Fruit fly (Drosophila melanogaster) whole organism, wandering third instar larva: Measurements from ENCODE around the gene CG42305.
A peak's percentile ranks its signal among the peaks of the same experiment; 100 is the strongest.

Source experiments
- Abd-B ChIP-seq: fragments of >200 bp; optimal IDR thresholded peaks from 2 replicates; lab custom pipeline; 2017; ENCODE audit warnings: missing biosample characterization, missing genetic modification characterization
- CG32264 ChIP-seq: fragments of 200-800 bp; sonication (Bioruptor generic); optimal IDR thresholded peaks from 2 replicates; lab custom pipeline; 2016; ENCODE audit warnings: missing biosample characterization, missing genetic modification characterization
- CG9705 ChIP-seq: fragments of 200-800 bp; sonication (Bioruptor generic); optimal IDR thresholded peaks from 2 replicates; lab custom pipeline; 2018; ENCODE audit warnings: missing biosample characterization, mild to moderate bottlenecking, missing genetic modification characterization
- CrebA ChIP-seq: fragments of 200-800 bp; sonication (Bioruptor generic); optimal IDR thresholded peaks from 2 replicates; lab custom pipeline; 2016; ENCODE audit warnings: missing biosample characterization, mild to moderate bottlenecking, missing genetic modification characterization, borderline replicate concordance
- Dfd ChIP-seq: fragments of >200 bp; optimal IDR thresholded peaks from 2 replicates; lab custom pipeline; 2017; ENCODE audit warnings: missing biosample characterization, missing genetic modification characterization
- Dif ChIP-seq: fragments of 200-275, 200-300 bp; sonication (Bioruptor generic); optimal IDR thresholded peaks from 2 replicates; lab custom pipeline; 2018; ENCODE audit warnings: missing biosample characterization, missing genetic modification characterization; ENCODE audit not compliant: partially characterized antibody
- GATAd ChIP-seq: sonication (Bioruptor generic); optimal IDR thresholded peaks from 2 replicates; lab custom pipeline; 2016; ENCODE audit warnings: missing biosample characterization, missing genetic modification characterization
- HLH106 ChIP-seq: fragments of 200-800 bp; optimal IDR thresholded peaks from 3 replicates; lab custom pipeline; 2019; ENCODE audit warnings: missing biosample characterization, mild to moderate bottlenecking, missing genetic modification characterization, moderate library complexity
- Hnf4 ChIP-seq: fragments of 200-800 bp; sonication (Bioruptor generic); optimal IDR thresholded peaks from 2 replicates; lab custom pipeline; 2016; ENCODE audit warnings: missing biosample characterization, mild to moderate bottlenecking, missing genetic modification characterization
- Hr78 ChIP-seq: fragments of >200 bp; optimal IDR thresholded peaks from 2 replicates; lab custom pipeline; 2017; ENCODE audit warnings: missing biosample characterization, missing genetic modification characterization
- Hr83 ChIP-seq: fragments of 200-300 bp; sonication (Bioruptor generic); optimal IDR thresholded peaks from 2 replicates; lab custom pipeline; 2016; ENCODE audit warnings: missing biosample characterization, mild to moderate bottlenecking, missing genetic modification characterization, moderate library complexity; ENCODE audit not compliant: poor library complexity, severe bottlenecking
- Jra ChIP-seq: sonication (Bioruptor generic); optimal IDR thresholded peaks from 2 replicates; lab custom pipeline; 2016; ENCODE audit warnings: missing biosample characterization, missing genetic modification characterization
- Mio ChIP-seq: sonication (Bioruptor generic); optimal IDR thresholded peaks from 2 replicates; lab custom pipeline; 2016; ENCODE audit warnings: missing biosample characterization, missing genetic modification characterization
- Myc ChIP-seq: fragments of >200 bp; optimal IDR thresholded peaks from 2 replicates; lab custom pipeline; 2017
- N ChIP-seq: fragments of >200 bp; optimal IDR thresholded peaks from 2 replicates; lab custom pipeline; 2018; ENCODE audit warnings: missing biosample characterization, missing external identifiers, missing genetic modification characterization
- OdsH ChIP-seq: fragments of 200-800 bp; sonication (Bioruptor generic); optimal IDR thresholded peaks from 2 replicates; lab custom pipeline; 2016; ENCODE audit warnings: missing biosample characterization, mild to moderate bottlenecking, missing genetic modification characterization
- Rel ChIP-seq, 2 experiments: fragments of 200-800 bp; sonication (Bioruptor generic) in 1 of 2; optimal IDR thresholded peaks; 2 replicates in 1 of 2; 3 replicates in 1 of 2; lab custom pipeline; 2016 to 2019; ENCODE audit warnings: mild to moderate bottlenecking in 2 of 2, missing biosample characterization in 2 of 2, missing genetic modification characterization in 2 of 2, moderate library complexity in 1 of 2
- Sp1 ChIP-seq: fragments of 200-800 bp; sonication (Bioruptor generic); optimal IDR thresholded peaks from 3 replicates; lab custom pipeline; 2019; ENCODE audit warnings: missing biosample characterization, mild to moderate bottlenecking, missing genetic modification characterization, moderate library complexity
- Vsx2 ChIP-seq: fragments of 200-300, 225-300 bp; sonication (Bioruptor generic); optimal IDR thresholded peaks from 2 replicates; lab custom pipeline; 2018; ENCODE audit warnings: missing biosample characterization, missing genetic modification characterization; ENCODE audit not compliant: partially characterized antibody
- br ChIP-seq: fragments of 200-800 bp; sonication (Bioruptor generic); optimal IDR thresholded peaks from 2 replicates; lab custom pipeline; 2016; ENCODE audit warnings: missing biosample characterization, missing genetic modification characterization
- brk ChIP-seq: fragments of 200-800 bp; sonication (Bioruptor generic); optimal IDR thresholded peaks from 2 replicates; lab custom pipeline; 2016; ENCODE audit warnings: missing biosample characterization, mild to moderate bottlenecking, missing genetic modification characterization
- dl ChIP-seq, 2 experiments: fragments of 175-275, 200-275 bp in 1 of 2; fragments of 200-275 bp in 1 of 2; sonication (Bioruptor generic); optimal IDR thresholded peaks; lab custom pipeline; 2018; ENCODE audit warnings: mild to moderate bottlenecking in 2 of 2, missing biosample characterization in 2 of 2, missing genetic modification characterization in 2 of 2, moderate library complexity in 2 of 2; ENCODE audit not compliant: partially characterized antibody in 2 of 2, insufficient read depth in 1 of 2
- dmrt93B ChIP-seq: fragments of 200-800 bp; sonication (Bioruptor generic); optimal IDR thresholded peaks from 2 replicates; lab custom pipeline; 2018; ENCODE audit warnings: missing biosample characterization, mild to moderate bottlenecking, missing genetic modification characterization
- dsf ChIP-seq: sonication (Bioruptor generic); optimal IDR thresholded peaks from 2 replicates; lab custom pipeline; 2016; ENCODE audit warnings: missing biosample characterization, missing genetic modification characterization, borderline replicate concordance
- ey ChIP-seq: fragments of 200-800 bp; sonication (Bioruptor generic); optimal IDR thresholded peaks from 2 replicates; lab custom pipeline; 2016; ENCODE audit warnings: missing biosample characterization, missing genetic modification characterization
- foxo ChIP-seq, 2 experiments: fragments of 200-800 bp; sonication (Bioruptor generic); optimal IDR thresholded peaks; 2 replicates in 1 of 2; 3 replicates in 1 of 2; lab custom pipeline; 2016 to 2017; ENCODE audit warnings: missing biosample characterization in 2 of 2, missing genetic modification characterization in 2 of 2
- fru ChIP-seq: fragments of 200-800 bp; sonication (Bioruptor generic); optimal IDR thresholded peaks from 3 replicates; lab custom pipeline; 2016; ENCODE audit warnings: missing biosample characterization, mild to moderate bottlenecking, missing genetic modification characterization
- h ChIP-seq: fragments of 200-800 bp; sonication (Bioruptor generic); optimal IDR thresholded peaks from 3 replicates; lab custom pipeline; 2016; ENCODE audit warnings: missing biosample characterization, mild to moderate bottlenecking, missing genetic modification characterization
- jim ChIP-seq: fragments of 175-275, 200-325 bp; sonication (Bioruptor generic); optimal IDR thresholded peaks from 2 replicates; lab custom pipeline; 2016; ENCODE audit warnings: missing biosample characterization, mild to moderate bottlenecking, missing genetic modification characterization
- lola ChIP-seq: fragments of >200 bp; optimal IDR thresholded peaks from 2 replicates; lab custom pipeline; 2017; ENCODE audit warnings: missing biosample characterization, missing genetic modification characterization
- pan ChIP-seq: fragments of >200 bp; optimal IDR thresholded peaks from 2 replicates; lab custom pipeline; 2017
- psq ChIP-seq: fragments of 200-800 bp; sonication (Bioruptor generic); optimal IDR thresholded peaks from 3 replicates; lab custom pipeline; 2017; ENCODE audit warnings: missing biosample characterization, mild to moderate bottlenecking, missing genetic modification characterization, moderate library complexity
- rgr ChIP-seq: fragments of 200-800 bp; sonication (Bioruptor generic); optimal IDR thresholded peaks from 3 replicates; lab custom pipeline; 2016; ENCODE audit warnings: missing biosample characterization, mild to moderate bottlenecking, missing genetic modification characterization
- sage ChIP-seq: fragments of 200-800 bp; sonication (Bioruptor generic); optimal IDR thresholded peaks from 2 replicates; lab custom pipeline; 2016; ENCODE audit warnings: missing biosample characterization, mild to moderate bottlenecking, missing genetic modification characterization
- sv ChIP-seq: fragments of 200-800 bp; sonication (Bioruptor generic); optimal IDR thresholded peaks from 3 replicates; lab custom pipeline; 2016; ENCODE audit warnings: missing biosample characterization, missing genetic modification characterization
- tai ChIP-seq: sonication (Bioruptor generic); optimal IDR thresholded peaks from 2 replicates; lab custom pipeline; 2016; ENCODE audit warnings: missing biosample characterization, missing genetic modification characterization
- usp ChIP-seq: fragments of >200 bp; optimal IDR thresholded peaks from 2 replicates; lab custom pipeline; 2017; ENCODE audit warnings: missing biosample characterization, missing genetic modification characterization
- woc ChIP-seq: sonication (Bioruptor generic); optimal IDR thresholded peaks from 2 replicates; lab custom pipeline; 2016; ENCODE audit warnings: missing biosample characterization, mild to moderate bottlenecking, missing genetic modification characterization

The CG42305 gene

DNA sequence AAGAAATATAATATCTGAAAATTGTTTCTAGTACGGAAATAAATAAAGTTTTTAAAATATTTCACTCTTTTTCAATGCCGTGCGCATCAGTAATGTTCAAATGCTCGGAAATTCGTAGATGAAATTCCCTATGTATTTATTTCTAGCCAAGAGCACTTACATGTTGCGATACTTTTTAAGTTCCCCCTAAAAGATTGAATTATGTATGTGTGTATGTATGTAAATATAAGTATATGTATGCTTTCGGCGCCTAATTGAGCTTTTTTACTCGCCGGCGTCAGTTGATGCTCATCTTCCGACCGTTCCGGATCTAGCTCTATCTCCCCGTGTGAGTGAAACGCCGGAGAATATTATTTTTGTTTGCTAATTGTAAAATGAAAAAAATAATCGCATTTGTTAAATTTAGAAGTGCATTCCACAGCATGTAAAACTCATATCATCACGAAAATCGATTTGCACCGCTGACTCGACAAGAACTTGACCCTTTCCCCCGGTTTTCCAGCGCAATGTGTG is 14.1 kb downstream of the CG42305 start, which contains the start of gene Ugt36E1:
Ugt36E1 (plus strand) TSS at position 275 of the 513 bp plus-strand sequence.
- TF ChIP-seq Hnf4 (GFP tag; lab: Kevin White, UChicago) (no peak), Mio (no peak), Sp1 (GFP tag; lab: Kevin White, UChicago) (no peak), OdsH (GFP tag; lab: Kevin White, UChicago) (no peak), rgr (no peak), Jra (GFP tag; lab: Kevin White, UChicago) (no peak)
- TF ChIP-seq, all 38 proteins: peak for 0

- no peak for TF ChIP-seq jim (GFP tag; lab: Kevin White, UChicago)
- TF ChIP-seq Abd-B = no peak
- peak; percentile 42 for TF ChIP-seq OdsH (GFP tag; lab: Kevin White, UChicago)
- no peak for TF ChIP-seq lola (GFP tag; lab: Kevin White, UChicago)
- peak in 1 of 2 experiments; percentile 76 for TF ChIP-seq foxo (GFP tag; optimal IDR thresholded peaks at IDR 0.05; lab: Kevin White, UChicago)
- peak; percentile 46 for TF ChIP-seq sv (GFP tag; lab: Kevin White, UChicago)
- TF ChIP-seq usp (GFP tag; lab: Kevin White, UChicago) = no peak
- TF ChIP-seq woc (GFP tag; lab: Kevin White, UChicago) = peak; percentile 90
- peak; percentile 63 for TF ChIP-seq br (GFP tag; lab: Kevin White, UChicago)
- TF ChIP-seq Hnf4 (GFP tag; lab: Kevin White, UChicago) = peak; percentile 72
- TF ChIP-seq tai = no peak
- TF ChIP-seq dmrt93B (GFP tag; lab: Kevin White, UChicago) = no peak
- peak; percentile 24 for TF ChIP-seq sage (GFP tag; lab: Kevin White, UChicago)
- TF ChIP-seq CrebA = no peak
- TF ChIP-seq Sp1 (GFP tag; lab: Kevin White, UChicago) = peak; percentile 53
- no peak for TF ChIP-seq dl (GFP tag; optimal IDR thresholded peaks at IDR 0.05; lab: Kevin White, UChicago; ENCODE audit: insufficient read depth in 1 of 2, partially characterized antibody in 2 of 2)
- TF ChIP-seq fru (GFP tag; lab: Kevin White, UChicago) = peak; percentile 61
- no peak for TF ChIP-seq Hr83 (GFP tag; lab: Kevin White, UChicago)
- TF ChIP-seq rgr = peak; percentile 55
- TF ChIP-seq CG32264 (GFP tag; lab: Kevin White, UChicago) = no peak
- TF ChIP-seq Hr78 (GFP tag; lab: Kevin White, UChicago) = no peak
- TF ChIP-seq Dif = peak; percentile 71
- no peak for TF ChIP-seq Mio
- peak; percentile 100 for TF ChIP-seq Myc (lab: Kevin White, UChicago)
- TF ChIP-seq HLH106 (tag; lab: Kevin White, UChicago) = peak; percentile 73
- peak; percentile 56 for TF ChIP-seq CG9705 (GFP tag; lab: Kevin White, UChicago)
- no peak for TF ChIP-seq Rel (GFP tag; optimal IDR thresholded peaks at IDR 0.05; lab: Kevin White, UChicago)
- peak; percentile 34 for TF ChIP-seq Rel (tag; optimal IDR thresholded peaks at IDR 0.05; lab: Kevin White, UChicago)
- peak; percentile 54 for TF ChIP-seq ey (GFP tag; lab: Kevin White, UChicago)
- TF ChIP-seq Dfd (GFP tag; lab: Kevin White, UChicago) = no peak
- no peak for TF ChIP-seq pan (lab: Kevin White, UChicago)
- TF ChIP-seq dsf (GFP tag; lab: Kevin White, UChicago) = peak; percentile 49
- TF ChIP-seq N = no peak
- no peak for TF ChIP-seq brk (GFP tag; lab: Kevin White, UChicago)
- TF ChIP-seq GATAd (GFP tag; lab: Kevin White, UChicago) = no peak
- peak; percentile 74 for TF ChIP-seq h (GFP tag; lab: Kevin White, UChicago)
- TF ChIP-seq Vsx2 = peak; percentile 95
- TF ChIP-seq psq = peak; percentile 43
- peak; percentile 16 for TF ChIP-seq Jra (GFP tag; lab: Kevin White, UChicago)
- TF ChIP-seq, all 38 proteins: peak for 21
These were observed 18.4 kb downstream of the CG42305 start, which contains the start of the genes CG17597 and ScpX for dm6 chr2L:18830587-18831528. CG17597 (minus strand) TSS chr2L:18831153. ScpX (plus strand) TSS chr2L:18831229.
